Worm (Caenorhabditis elegans) whole organism, young adult: ENCODE results near the gene tbx-43.

Experiments used
- D2030.7 ChIP-seq: fragments of 200-800 bp; sonication (Bioruptor generic); IDR thresholded peaks from 2 replicates; pipeline ENCODE4 v1.3.6; 2022; ENCODE audit warnings: missing genetic modification reagents, missing genetic modification characterization, missing compliant biosample characterization
- Y53G8AR.9 ChIP-seq: fragments of 200-800 bp; sonication (Bioruptor generic); conservative IDR thresholded peaks from 2 replicates; pipeline ENCODE4 v1.3.6; 2022; ENCODE audit warnings: missing genetic modification reagents, missing genetic modification characterization, missing compliant biosample characterization
- aptf-3 ChIP-seq: fragments of 200-800 bp; sonication (Bioruptor generic); IDR thresholded peaks from 2 replicates; pipeline ENCODE4 v1.3.6; 2022; ENCODE audit warnings: missing genetic modification characterization, missing compliant biosample characterization
- ekl-4 ChIP-seq: fragments of 200-800 bp; sonication (Bioruptor generic); IDR thresholded peaks from 2 replicates; pipeline ENCODE4 v1.3.6; 2022; ENCODE audit warnings: missing genetic modification reagents, missing genetic modification characterization, missing compliant biosample characterization
- hlh-12 ChIP-seq: sonication (generic microtip); optimal IDR thresholded peaks from 2 replicates; lab custom pipeline; 2016; ENCODE audit warnings: missing genetic modification characterization, missing compliant biosample characterization
- lin-35 ChIP-seq, 3 experiments: fragments of 150-350 bp in 2 of 3; sonication (generic microtip) in 1 of 3; optimal IDR thresholded peaks; 2 replicates each; lab custom pipeline; 2014 to 2018; ENCODE audit warnings: missing biosample characterization in 3 of 3, missing genetic modification characterization in 3 of 3, missing genetic modification reagents in 3 of 3
- pha-4 ChIP-seq: fragments of 150-350 bp; sonication (generic microtip); optimal IDR thresholded peaks from 2 replicates; lab custom pipeline; 2014; ENCODE audit warnings: missing biosample characterization, missing genetic modification reagents, missing genetic modification characterization
- rec-8 ChIP-seq, 2 experiments: sonication (generic microtip); optimal IDR thresholded peaks; 2 replicates each; lab custom pipeline; 2016; ENCODE audit warnings: mild to moderate bottlenecking in 2 of 2, missing genetic modification characterization in 2 of 2, missing genetic modification reagents in 2 of 2, missing genotype in 2 of 2, missing biosample characterization in 1 of 2, missing compliant biosample characterization in 1 of 2, moderate library complexity in 1 of 2
- snpc-4 ChIP-seq, 5 experiments: fragments of 150-350 bp in 1 of 5; sonication (generic microtip) in 4 of 5; optimal IDR thresholded peaks; 2 replicates each; lab custom pipeline; 2014 to 2018; ENCODE audit warnings: missing genetic modification characterization in 5 of 5, missing biosample characterization in 3 of 5, antibody characterized with exemption in 2 of 5, mild to moderate bottlenecking in 2 of 5, missing compliant biosample characterization in 2 of 5, missing genotype in 2 of 5, moderate library complexity in 2 of 5, missing genetic modification reagents in 1 of 5
- ztf-22 ChIP-seq: fragments of 200-800 bp; sonication (Bioruptor generic); optimal IDR thresholded peaks from 2 replicates; lab custom pipeline; 2018; ENCODE audit warnings: mild to moderate bottlenecking, missing genetic modification characterization, moderate library complexity, missing compliant biosample characterization

DNA sequence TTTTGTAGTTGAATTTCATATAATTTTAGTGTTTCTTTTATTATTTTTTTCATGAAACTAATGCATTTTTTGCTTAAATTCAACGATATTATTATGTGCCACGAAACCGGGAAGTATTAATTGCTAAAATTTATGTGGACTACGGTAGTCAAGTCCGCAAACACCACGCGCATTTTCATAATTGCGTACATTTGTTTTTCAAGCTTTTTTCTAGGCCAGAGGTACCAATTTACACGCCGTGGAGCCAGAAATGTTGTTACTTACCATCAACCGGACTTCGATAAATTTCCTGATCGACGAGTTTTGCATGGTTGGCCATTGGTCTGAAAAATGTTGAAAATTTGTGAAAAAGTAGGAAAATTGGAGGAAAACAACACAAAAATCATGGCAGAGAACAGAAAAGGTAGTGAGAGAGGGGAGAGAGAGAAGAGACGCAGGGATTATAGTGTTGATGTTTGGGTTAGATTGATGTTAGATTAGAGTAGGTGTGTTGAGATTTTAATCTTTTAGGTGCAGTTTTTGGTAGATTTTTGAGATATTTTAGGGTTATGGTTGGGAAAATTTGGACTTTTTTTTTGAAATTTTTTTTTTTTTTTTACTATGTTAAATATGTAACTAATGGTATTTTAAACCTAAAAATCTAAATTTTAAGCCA is 48.2 kb upstream of the tbx-43 start, which contains the start of gene clp-4:
- TF ChIP-seq aptf-3 (GFP tag; lab: Robert Waterston, UW) (no peak), pha-4 (tag; lab: Kevin White, UChicago) (no peak), ekl-4 (GFP tag; lab: Robert Waterston, UW) (no peak), hlh-12 (tag; lab: Kevin White, UChicago) (no peak), rec-8 (tag; optimal IDR thresholded peaks at IDR 0.05; lab: Kevin White, UChicago) (no peak), snpc-4 (GFP tag; optimal IDR thresholded peaks at IDR 0.05; lab: Kevin White, UChicago) (no peak), snpc-4 (tag; optimal IDR thresholded peaks at IDR 0.05; lab: Kevin White, UChicago) (no peak), Y53G8AR.9 (GFP tag; lab: Robert Waterston, UW) (no peak), lin-35 (GFP tag; optimal IDR thresholded peaks at IDR 0.05; lab: Kevin White, UChicago) (no peak), D2030.7 (GFP tag; lab: Robert Waterston, UW) (no peak), ztf-22 (GFP tag; lab: Kevin White, UChicago) (no peak)
